Worm (Caenorhabditis elegans): ENCODE data around the gene tpra-1.

tpra-1 gene

DNA sequence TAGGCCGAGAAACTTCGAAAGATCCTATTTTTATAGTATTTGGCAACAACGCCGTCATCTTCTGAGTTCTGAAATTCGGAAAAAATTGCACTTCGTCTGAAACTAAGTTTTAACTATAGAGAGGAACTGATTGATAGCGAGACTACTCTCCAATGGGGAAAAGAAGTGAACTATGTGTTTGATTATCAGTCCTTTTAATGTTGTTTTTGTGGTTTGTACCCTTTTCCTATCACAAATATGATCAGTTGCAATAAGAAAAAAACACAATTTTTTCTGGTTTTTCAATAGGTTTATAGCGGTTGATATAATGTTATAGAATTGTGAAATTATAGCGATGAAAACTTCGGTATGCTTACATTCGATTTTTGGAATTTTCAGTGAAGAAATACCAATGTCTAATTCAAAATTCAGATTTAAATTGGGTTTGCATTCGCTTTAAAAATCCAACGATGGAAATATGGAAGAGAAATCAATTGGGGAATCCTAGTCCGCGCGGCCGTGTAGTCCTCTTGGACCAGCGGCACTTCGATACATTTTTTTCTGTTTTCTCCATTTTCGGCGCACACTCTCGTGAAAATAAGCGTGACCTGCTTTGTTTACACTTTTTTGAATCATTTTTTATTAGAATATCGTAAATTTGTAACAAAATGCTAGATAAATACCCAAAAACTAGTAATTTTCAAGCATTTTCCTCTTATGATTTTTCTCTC, 17.1 kb downstream of the tpra-1 start, which contains the start of gene C53B4.3 (continued):
- TF ChIP-seq nhr-25 (tag; optimal IDR thresholded peaks at IDR 0.05) (peak; percentile 52), ztf-11 (tag; optimal IDR thresholded peaks at IDR 0.05) (no peak), lin-15B (tag; optimal IDR thresholded peaks at IDR 0.05) (peak; percentile 71), nhr-23 (tag; optimal IDR thresholded peaks at IDR 0.05) (peak; percentile 60), fkh-2 (tag; optimal IDR thresholded peaks at IDR 0.05) (no peak), egl-5 (tag; optimal IDR thresholded peaks at IDR 0.05) (no peak), egl-27 (tag; optimal IDR thresholded peaks at IDR 0.05) (no peak), snpc-4 (tag; optimal IDR thresholded peaks at IDR 0.05) (peak; percentile 74), sea-2 (GFP tag; optimal IDR thresholded peaks at IDR 0.05) (no peak), hmg-11 (tag; optimal IDR thresholded peaks at IDR 0.05) (peak; percentile 32), nfya-1 (tag; optimal IDR thresholded peaks at IDR 0.05; ENCODE audit: insufficient read depth) (peak; percentile 39), mdl-1 (tag; optimal IDR thresholded peaks at IDR 0.05) (no peak)

DNA sequence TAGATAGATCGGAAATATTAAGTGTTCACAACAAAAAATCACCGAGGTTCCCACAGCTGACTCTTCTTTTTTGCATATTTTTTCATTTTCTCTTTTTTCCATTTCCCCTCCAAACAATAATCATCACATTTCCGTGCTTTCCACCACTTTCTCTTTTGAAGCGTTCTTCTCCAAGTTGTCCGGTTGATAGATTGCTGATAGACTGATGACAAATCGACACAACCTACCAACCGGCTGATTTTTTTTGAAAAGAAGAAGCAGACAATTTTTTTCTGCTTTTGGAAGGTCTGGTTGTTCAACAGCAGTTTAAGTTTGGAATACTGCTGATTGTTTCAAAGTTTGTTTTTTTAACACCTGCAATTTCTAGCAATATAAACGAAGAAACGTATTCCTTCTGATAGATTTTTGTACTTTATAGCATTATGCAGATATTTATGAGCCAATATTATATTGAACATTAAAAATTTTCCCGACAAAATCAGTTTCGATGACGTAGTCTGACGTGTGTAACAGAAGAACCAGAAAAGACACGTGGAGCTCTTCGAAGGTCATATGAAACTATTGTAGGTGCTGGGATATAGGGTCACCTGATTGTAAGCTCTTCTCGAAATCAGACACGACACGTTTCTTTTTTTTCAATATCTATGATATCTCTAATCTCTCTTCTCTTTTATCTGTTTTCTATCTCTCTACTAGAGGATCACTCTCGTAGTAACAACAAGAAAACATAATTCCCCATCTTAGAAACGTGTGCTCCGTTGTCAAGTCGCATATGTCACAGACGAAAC, 18.4 kb downstream of the tpra-1 start:
- peak; percentile 30 for TF ChIP-seq nfya-1 (tag; optimal IDR thresholded peaks at IDR 0.05; ENCODE audit: insufficient read depth)
- no peak for TF ChIP-seq ztf-4 (tag; optimal IDR thresholded peaks at IDR 0.05)

DNA sequence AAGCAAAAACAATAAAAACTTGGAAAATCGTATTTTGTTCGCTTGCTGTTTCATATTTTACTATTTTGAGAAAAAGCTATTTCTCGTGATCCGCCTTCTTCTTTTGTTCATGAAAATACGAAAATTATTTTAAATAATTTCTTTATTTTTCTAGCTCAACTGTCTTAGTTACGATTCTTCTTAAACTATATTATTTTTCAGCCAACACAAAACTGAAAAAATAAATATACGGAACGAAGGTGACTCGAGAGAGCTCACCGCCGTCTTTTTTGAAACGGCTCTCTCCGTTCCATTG, 19.0 kb downstream of the tpra-1 start, which contains the start of gene pdzd-8:
TSS of gene pdzd-8 (plus strand) at position 196 of the 295 bp plus-strand sequence.
- TF ChIP-seq nhr-28 (tag; optimal IDR thresholded peaks at IDR 0.05), result no peak
- TF ChIP-seq nfya-1 (tag; optimal IDR thresholded peaks at IDR 0.05; ENCODE audit: insufficient read depth), result no peak
- TF ChIP-seq egl-5 (tag; optimal IDR thresholded peaks at IDR 0.05), result no peak
- TF ChIP-seq mml-1 (tag; optimal IDR thresholded peaks at IDR 0.05), result no peak
- no peak for TF ChIP-seq jun-1 (tag; optimal IDR thresholded peaks at IDR 0.05)
- TF ChIP-seq ceh-82 (tag; optimal IDR thresholded peaks at IDR 0.05), result no peak
- TF ChIP-seq elt-1 (tag; optimal IDR thresholded peaks at IDR 0.05), result no peak
- TF ChIP-seq snpc-4 (tag; optimal IDR thresholded peaks at IDR 0.05), result no peak
- no peak for TF ChIP-seq fkh-10 (GFP tag; optimal IDR thresholded peaks at IDR 0.05)
- no peak for TF ChIP-seq pqm-1 (tag; optimal IDR thresholded peaks at IDR 0.05)
- TF ChIP-seq elt-2 (tag; optimal IDR thresholded peaks at IDR 0.05), result no peak
- TF ChIP-seq ama-1 (optimal IDR thresholded peaks at IDR 0.05), result no peak
- no peak for TF ChIP-seq hmg-11 (tag; optimal IDR thresholded peaks at IDR 0.05)
- TF ChIP-seq aly-2 (tag; optimal IDR thresholded peaks at IDR 0.05), result no peak
- no peak for TF ChIP-seq lin-15B (tag; optimal IDR thresholded peaks at IDR 0.05)
- no peak for TF ChIP-seq sea-2 (GFP tag; optimal IDR thresholded peaks at IDR 0.05)
- TF ChIP-seq ceh-9 (tag; optimal IDR thresholded peaks at IDR 0.05), result no peak

DNA sequence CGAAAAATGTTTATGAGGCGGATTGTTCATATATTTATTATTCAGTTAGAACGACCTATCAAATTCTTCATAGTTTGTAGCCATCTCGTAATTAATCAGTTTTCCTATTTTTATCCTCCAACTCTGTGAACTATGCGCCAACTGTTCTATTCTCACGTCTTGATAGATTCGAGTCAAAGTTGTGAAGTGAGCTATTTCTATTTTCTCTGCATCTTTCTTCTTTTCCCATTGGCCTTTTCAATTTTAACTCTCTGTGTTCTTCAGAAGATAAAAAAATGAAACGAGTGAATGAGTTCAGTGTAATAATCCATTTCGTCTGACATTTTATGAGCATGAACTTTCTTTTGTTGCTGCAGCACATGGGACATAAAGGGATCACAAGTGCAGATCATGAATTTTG, 21.8 kb downstream of the tpra-1 start:
- TF ChIP-seq nfya-1 (tag; optimal IDR thresholded peaks at IDR 0.05; ENCODE audit: insufficient read depth) (peak; percentile 7), lin-15B (tag; optimal IDR thresholded peaks at IDR 0.05) (no peak), nhr-11 (tag; optimal IDR thresholded peaks at IDR 0.05) (peak; percentile 17), nhr-43 (tag; optimal IDR thresholded peaks at IDR 0.05; ENCODE audit: poor library complexity, severe bottlenecking) (no peak), lin-39 (tag; optimal IDR thresholded peaks at IDR 0.05) (no peak)

DNA sequence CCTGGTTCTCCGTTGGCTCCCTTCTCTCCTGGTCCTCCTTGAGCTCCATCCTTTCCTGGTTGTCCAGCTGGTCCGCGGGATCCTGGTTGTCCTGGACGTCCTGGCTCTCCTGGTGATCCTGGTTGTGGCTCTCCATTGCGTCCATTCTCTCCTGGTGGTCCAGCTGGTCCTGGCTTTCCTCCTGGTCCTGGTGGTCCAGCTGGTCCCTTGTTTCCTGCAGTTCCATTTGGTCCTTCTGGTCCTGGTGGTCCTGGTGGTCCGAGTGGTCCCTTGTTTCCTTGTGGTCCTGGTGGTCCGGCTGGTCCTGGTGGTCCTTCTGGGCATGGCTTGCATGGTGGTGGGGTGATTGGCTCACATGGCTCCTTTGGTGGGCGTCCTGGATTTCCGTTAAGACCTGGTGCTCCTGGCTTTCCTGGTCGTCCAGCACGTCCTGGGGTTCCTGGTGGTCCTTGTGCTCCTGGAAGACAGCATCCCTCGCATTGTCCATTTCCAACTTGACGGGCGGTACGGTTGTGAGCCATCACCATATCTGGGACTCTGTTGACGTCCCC, 22.8 kb downstream of the tpra-1 start:
- TF ChIP-seq nhr-23 (tag; optimal IDR thresholded peaks at IDR 0.05) (no peak), pqm-1 (tag; optimal IDR thresholded peaks at IDR 0.05) (no peak)

DNA sequence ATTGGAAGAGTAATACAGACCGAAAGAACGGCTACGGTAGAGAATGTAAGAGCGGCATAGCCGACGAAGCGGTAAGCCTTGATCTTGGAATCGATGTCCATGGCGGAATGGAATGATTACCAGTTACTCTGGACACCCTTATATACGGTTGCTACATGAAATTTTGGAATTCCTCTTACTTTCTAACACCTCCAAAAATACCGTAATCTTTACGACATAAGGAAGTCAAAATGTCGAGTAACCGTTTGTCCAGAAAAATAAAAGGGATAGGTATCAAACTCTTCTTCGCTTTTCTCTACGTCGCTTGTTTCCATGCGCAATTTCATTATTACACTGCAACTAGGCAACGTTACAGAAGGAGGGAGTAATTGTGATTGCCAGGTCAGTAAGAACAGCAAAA, 23.4 kb downstream of the tpra-1 start, which contains the start of gene col-119:
TSS of gene col-119 (minus strand) at position 101 of the 400 bp plus-strand sequence.
- TF ChIP-seq fos-1 (tag; optimal IDR thresholded peaks at IDR 0.05), result no peak
- no peak for TF ChIP-seq snpc-4 (tag; optimal IDR thresholded peaks at IDR 0.05)
- no peak for TF ChIP-seq egl-5 (tag; optimal IDR thresholded peaks at IDR 0.05)
- no peak for TF ChIP-seq zag-1 (tag; optimal IDR thresholded peaks at IDR 0.05)
- TF ChIP-seq elt-2 (tag; optimal IDR thresholded peaks at IDR 0.05), result no peak
- no peak for TF ChIP-seq ceh-16 (tag; optimal IDR thresholded peaks at IDR 0.05)
- TF ChIP-seq elt-3 (tag; optimal IDR thresholded peaks at IDR 0.05), result no peak
- TF ChIP-seq nhr-28 (tag; optimal IDR thresholded peaks at IDR 0.05), result no peak
- TF ChIP-seq unc-62 (GFP tag; optimal IDR thresholded peaks at IDR 0.05), result no peak
- no peak for TF ChIP-seq jun-1 (tag; optimal IDR thresholded peaks at IDR 0.05)
- no peak for TF ChIP-seq nhr-43 (tag; optimal IDR thresholded peaks at IDR 0.05; ENCODE audit: poor library complexity, severe bottlenecking)
- TF ChIP-seq nhr-76 (tag; optimal IDR thresholded peaks at IDR 0.05), result no peak
- no peak for TF ChIP-seq nhr-12 (tag; optimal IDR thresholded peaks at IDR 0.05)
- no peak for TF ChIP-seq hmg-11 (tag; optimal IDR thresholded peaks at IDR 0.05)
- TF ChIP-seq fkh-10 (GFP tag; optimal IDR thresholded peaks at IDR 0.05), result no peak
- no peak for TF ChIP-seq ama-1 (optimal IDR thresholded peaks at IDR 0.05)

Data from whole organism, L3 larva.